Fruit fly (Drosophila melanogaster) whole organism, embryonic: ENCODE data around the gene Cyp4ac1.

ENCODE experiments used
- CG10267 ChIP-seq: fragments of 200-800 bp; sonication (Bioruptor generic); optimal IDR thresholded peaks from 2 replicates; lab custom pipeline; 2018; ENCODE audit warnings: missing biosample characterization, mild to moderate bottlenecking, missing genetic modification characterization, moderate library complexity
- CG10543 ChIP-seq: fragments of 200-800 bp; sonication (Bioruptor generic); optimal IDR thresholded peaks from 3 replicates; lab custom pipeline; 2017; ENCODE audit warnings: missing biosample characterization, mild to moderate bottlenecking, missing genetic modification characterization, moderate library complexity
- CG11560 ChIP-seq: fragments of 200-800 bp; sonication (Bioruptor generic); IDR thresholded peaks from 3 replicates; pipeline ENCODE4 v1.3.6; 2022; ENCODE audit warnings: missing biosample characterization, missing genetic modification characterization
- CG11696 ChIP-seq: fragments of 200-800 bp; sonication (Bioruptor generic); IDR thresholded peaks from 2 replicates; pipeline ENCODE4 v1.3.6; 2022; ENCODE audit warnings: missing biosample characterization, missing genetic modification characterization
- CG12659 ChIP-seq: fragments of 200-800 bp; sonication (Bioruptor generic); optimal IDR thresholded peaks from 3 replicates; lab custom pipeline; 2017; ENCODE audit warnings: mild to moderate bottlenecking, missing biosample characterization, missing genetic modification reagents, missing genetic modification characterization
- CG16813 ChIP-seq: fragments of 200-800 bp; sonication (Bioruptor generic); IDR thresholded peaks from 3 replicates; pipeline ENCODE4 v1.3.6; 2022; ENCODE audit warnings: missing biosample characterization, missing genetic modification characterization; ENCODE audit not compliant: partially characterized antibody
- CG17186 ChIP-seq: fragments of 200-800 bp; sonication (Bioruptor generic); optimal IDR thresholded peaks from 3 replicates; lab custom pipeline; 2017; ENCODE audit warnings: missing biosample characterization, missing genetic modification reagents, missing genetic modification characterization
- CG17802 ChIP-seq: fragments of 200-800 bp; sonication (Bioruptor generic); optimal IDR thresholded peaks from 2 replicates; lab custom pipeline; 2018; ENCODE audit warnings: missing biosample characterization, mild to moderate bottlenecking, missing genetic modification characterization, moderate library complexity
- CG2120 ChIP-seq: fragments of 200-800 bp; sonication (Bioruptor generic); optimal IDR thresholded peaks from 3 replicates; lab custom pipeline; 2016; ENCODE audit warnings: missing biosample characterization, missing genetic modification characterization
- CG2202 ChIP-seq: fragments of 200-800 bp; sonication (Bioruptor generic); optimal IDR thresholded peaks from 2 replicates; lab custom pipeline; 2018; ENCODE audit warnings: missing biosample characterization, mild to moderate bottlenecking, missing genetic modification characterization
- CG3281 ChIP-seq: fragments of 200-800 bp; sonication (Bioruptor generic); optimal IDR thresholded peaks from 3 replicates; lab custom pipeline; 2017; ENCODE audit warnings: missing biosample characterization, mild to moderate bottlenecking, missing genetic modification characterization
- CG4730 ChIP-seq: fragments of 200-800 bp; sonication (Bioruptor generic); IDR thresholded peaks from 2 replicates; pipeline ENCODE4 v1.3.6; 2022; ENCODE audit warnings: missing biosample characterization, missing genetic modification characterization
- CG6175 ChIP-seq: fragments of 200-800 bp; sonication (Bioruptor generic); IDR thresholded peaks from 3 replicates; pipeline ENCODE4 v1.3.6; 2022; ENCODE audit warnings: missing biosample characterization, missing genetic modification characterization
- CG8290 ChIP-seq, 3 experiments: fragments of 200-800 bp; sonication (Bioruptor generic); optimal IDR thresholded peaks; 2 replicates each; lab custom pipeline; 2016 to 2019; ENCODE audit warnings: missing biosample characterization in 3 of 3, missing genetic modification characterization in 3 of 3, mild to moderate bottlenecking in 2 of 3, moderate library complexity in 1 of 3
- CG8388 ChIP-seq: fragments of 200-800 bp; sonication (Bioruptor generic); optimal IDR thresholded peaks from 2 replicates; lab custom pipeline; 2019; ENCODE audit warnings: missing biosample characterization, mild to moderate bottlenecking, missing genetic modification characterization, moderate library complexity
- Elba2 ChIP-seq: fragments of 200-800 bp; sonication (Bioruptor generic); optimal IDR thresholded peaks from 3 replicates; lab custom pipeline; 2016; ENCODE audit warnings: missing biosample characterization, missing genetic modification characterization
- Ets97D ChIP-seq: fragments of 200-800 bp; sonication (Bioruptor generic); optimal IDR thresholded peaks from 3 replicates; lab custom pipeline; 2016; ENCODE audit warnings: missing biosample characterization, missing genetic modification characterization
- Fer2 ChIP-seq: fragments of 200-800 bp; sonication (Bioruptor generic); optimal IDR thresholded peaks from 2 replicates; lab custom pipeline; 2018; ENCODE audit warnings: missing biosample characterization, mild to moderate bottlenecking, missing genetic modification characterization, moderate library complexity
- HLH3B ChIP-seq: fragments of 200-800 bp; sonication (Bioruptor generic); IDR thresholded peaks from 2 replicates; pipeline ENCODE4 v1.3.6; 2022; ENCODE audit warnings: missing biosample characterization, missing genetic modification characterization
- Nf-YC ChIP-seq: fragments of 200-800 bp; optimal IDR thresholded peaks from 3 replicates; lab custom pipeline; 2019; ENCODE audit warnings: missing biosample characterization, mild to moderate bottlenecking, missing genetic modification characterization, moderate library complexity
- NfI ChIP-seq: fragments of 200-800 bp; sonication (Bioruptor generic); optimal IDR thresholded peaks from 3 replicates; lab custom pipeline; 2018; ENCODE audit warnings: missing biosample characterization, mild to moderate bottlenecking, missing genetic modification characterization, moderate library complexity
- PHDP ChIP-seq: fragments of 200-800 bp; sonication (Bioruptor generic); optimal IDR thresholded peaks from 3 replicates; lab custom pipeline; 2018; ENCODE audit warnings: missing biosample characterization, mild to moderate bottlenecking, missing genetic modification characterization, moderate library complexity
- Rfx ChIP-seq: fragments of 200-800 bp; sonication (Bioruptor generic); IDR thresholded peaks from 2 replicates; pipeline ENCODE4 v1.3.6; 2022; ENCODE audit warnings: missing biosample characterization, missing genetic modification characterization
- Sox100B ChIP-seq: fragments of 200-800 bp; sonication (Bioruptor generic); optimal IDR thresholded peaks from 3 replicates; lab custom pipeline; 2018; ENCODE audit warnings: missing biosample characterization, mild to moderate bottlenecking, missing genetic modification characterization
- Spps ChIP-seq: fragments of 200-800 bp; sonication (Bioruptor generic); optimal IDR thresholded peaks from 2 replicates; lab custom pipeline; 2018; ENCODE audit warnings: missing biosample characterization, mild to moderate bottlenecking, missing genetic modification characterization
- ab ChIP-seq: fragments of 200-800 bp; sonication (Bioruptor generic); optimal IDR thresholded peaks from 2 replicates; lab custom pipeline; 2016; ENCODE audit warnings: missing biosample characterization, missing genetic modification characterization
- ara ChIP-seq: fragments of 200-800 bp; sonication (Bioruptor generic); IDR thresholded peaks from 2 replicates; pipeline ENCODE4 v1.3.6; 2022; ENCODE audit warnings: missing biosample characterization, missing genetic modification characterization
- bbx ChIP-seq: fragments of 200-800 bp; sonication (Bioruptor generic); IDR thresholded peaks from 2 replicates; pipeline ENCODE4 v1.3.6; 2022; ENCODE audit warnings: missing biosample characterization, missing genetic modification characterization; ENCODE audit not compliant: partially characterized antibody
- chinmo ChIP-seq: fragments of 200-800 bp; sonication (Bioruptor generic); IDR thresholded peaks from 4 replicates; pipeline ENCODE4 v1.3.6; 2022; ENCODE audit warnings: missing biosample characterization, missing genetic modification characterization; ENCODE audit not compliant: partially characterized antibody
- corto ChIP-seq: fragments of 200-800 bp; sonication (Bioruptor generic); optimal IDR thresholded peaks from 2 replicates; lab custom pipeline; 2016; ENCODE audit warnings: missing biosample characterization, mild to moderate bottlenecking, missing genetic modification characterization, moderate library complexity
- lab ChIP-seq: fragments of 200-800 bp; sonication (Bioruptor generic); optimal IDR thresholded peaks from 3 replicates; lab custom pipeline; 2017; ENCODE audit warnings: missing biosample characterization, missing genetic modification characterization, mild to moderate bottlenecking, moderate library complexity, missing genetic modification reagents
- lmd ChIP-seq: fragments of 200-800 bp; sonication (Bioruptor generic); IDR thresholded peaks from 2 replicates; pipeline ENCODE4 v1.3.6; 2022; ENCODE audit warnings: missing biosample characterization, missing genetic modification characterization
- sc ChIP-seq, 3 experiments: fragments of >200 bp in 2 of 3; fragments of 200-800 bp in 1 of 3; sonication (Bioruptor generic) in 1 of 3; optimal IDR thresholded peaks; 2 replicates in 2 of 3; 3 replicates in 1 of 3; lab custom pipeline; 2017; ENCODE audit warnings: mild to moderate bottlenecking in 1 of 3, missing biosample characterization in 1 of 3, missing genetic modification characterization in 1 of 3, missing genetic modification reagents in 1 of 3
- sd ChIP-seq: fragments of 200-800 bp; sonication (Bioruptor generic); optimal IDR thresholded peaks from 3 replicates; lab custom pipeline; 2018; ENCODE audit warnings: missing biosample characterization, mild to moderate bottlenecking, missing genetic modification characterization, moderate library complexity
- shn ChIP-seq: fragments of 200-800 bp; sonication (Bioruptor generic); optimal IDR thresholded peaks from 3 replicates; lab custom pipeline; 2016; ENCODE audit warnings: missing biosample characterization, missing genetic modification characterization
- trh ChIP-seq: fragments of 200-800 bp; sonication (Bioruptor generic); optimal IDR thresholded peaks from 2 replicates; lab custom pipeline; 2016; ENCODE audit warnings: missing biosample characterization, missing genetic modification characterization
- z ChIP-seq: fragments of 200-800 bp; sonication (Bioruptor generic); IDR thresholded peaks from 3 replicates; pipeline ENCODE4 v1.3.6; 2022; ENCODE audit warnings: missing biosample characterization, missing genetic modification characterization
- zfh1 ChIP-seq: fragments of 200-800 bp; sonication (Bioruptor generic); IDR thresholded peaks from 3 replicates; pipeline ENCODE4 v1.3.6; 2022; ENCODE audit warnings: missing biosample characterization, missing genetic modification characterization

Gene Cyp4ac1

dm6 chr2L:5261223-5261984 lies 2.4 kb upstream of the Cyp4ac1 start (continued):
- TF ChIP-seq CG12659 (GFP tag; lab: Kevin White, UChicago) (no peak), ab (GFP tag; lab: Kevin White, UChicago) (no peak), lab (GFP tag; lab: Kevin White, UChicago) (peak; percentile 29), CG11696 (GFP tag; lab: Robert Waterston, UW) (0 out of 2 replicates have a peak, but pooled peaks have one; percentile 41), CG2202 (tag; lab: Kevin White, UChicago) (no peak), Rfx (GFP tag; lab: Robert Waterston, UW) (0 out of 2 replicates have a peak, but pooled peaks have one; percentile 17), trh (GFP tag; lab: Kevin White, UChicago) (peak; percentile 8), lmd (GFP tag; lab: Robert Waterston, UW) (peak; percentile 41; the same call in 1 of the 2 replicates), CG2120 (no peak), CG3281 (no peak), CG16813 (GFP tag; lab: Robert Waterston, UW) (no peak), CG4730 (GFP tag; lab: Robert Waterston, UW) (no peak), CG6175 (GFP tag; lab: Robert Waterston, UW) (0 out of 3 replicates have a peak, but pooled peaks have one; percentile 6), CG10267 (tag; lab: Kevin White, UChicago) (peak; percentile 13)

dm6 chr2L:5264157-5264556 lies 356 bp downstream of the Cyp4ac1 start:
- no peak for TF ChIP-seq corto
- TF ChIP-seq Spps: no peak
- TF ChIP-seq bbx (GFP tag; lab: Robert Waterston, UW): no peak
- TF ChIP-seq chinmo (GFP tag; lab: Robert Waterston, UW): no peak
- no peak for TF ChIP-seq CG8290 (GFP tag; optimal IDR thresholded peaks at IDR 0.05; lab: Kevin White, UChicago)
- no peak for TF ChIP-seq CG8290 (tag; optimal IDR thresholded peaks at IDR 0.05; lab: Kevin White, UChicago)
- TF ChIP-seq NfI (GFP tag; lab: Kevin White, UChicago): no peak
- no peak for TF ChIP-seq ara (GFP tag; lab: Robert Waterston, UW)
- TF ChIP-seq sd: no peak
- TF ChIP-seq z (GFP tag; lab: Robert Waterston, UW): no peak
- TF ChIP-seq Elba2 (GFP tag; lab: Kevin White, UChicago): no peak
- no peak for TF ChIP-seq CG8388 (GFP tag; lab: Kevin White, UChicago)
- TF ChIP-seq HLH3B: no peak
- TF ChIP-seq sc (optimal IDR thresholded peaks at IDR 0.05; lab: Kevin White, UChicago): no peak
- TF ChIP-seq sc (GFP tag; optimal IDR thresholded peaks at IDR 0.05; lab: Kevin White, UChicago): no peak
- no peak for TF ChIP-seq shn (GFP tag; lab: Kevin White, UChicago)
- TF ChIP-seq CG11560 (tag; lab: Robert Waterston, UW): no peak
- TF ChIP-seq CG10543 (GFP tag; lab: Kevin White, UChicago): no peak
- TF ChIP-seq zfh1 (GFP tag; lab: Robert Waterston, UW): no peak
- no peak for TF ChIP-seq CG17802 (tag; lab: Kevin White, UChicago)

- no peak for TF ChIP-seq Sox100B
- no peak for TF ChIP-seq Nf-YC
- no peak for TF ChIP-seq Fer2
- no peak for TF ChIP-seq Ets97D (GFP tag; lab: Kevin White, UChicago)
- TF ChIP-seq CG17186 (GFP tag; lab: Kevin White, UChicago): no peak
- TF ChIP-seq PHDP (tag; lab: Kevin White, UChicago): no peak
- TF ChIP-seq, all 482 proteins: peak for 0
These were observed 2.3 kb downstream of the Cyp4ac1 start, which contains the start of gene Cyp4ac2 for dm6 chr2L:5266092-5266491. Gene Cyp4ac2, plus strand, starts transcription at chr2L:5266392.
